Fruit fly (Drosophila melanogaster): ENCODE measurements around the gene Aladin.
A peak's percentile ranks its signal among the peaks of the same experiment; 100 is the strongest.

- TF ChIP-seq CG8319 (GFP tag; optimal IDR thresholded peaks at IDR 0.05): no peak
- peak; percentile 11 for TF ChIP-seq svp (GFP tag)
- no peak for TF ChIP-seq esn (GFP tag; optimal IDR thresholded peaks at IDR 0.05)
- TF ChIP-seq fd59A (GFP tag; optimal IDR thresholded peaks at IDR 0.05): no peak
- TF ChIP-seq Sox14 (GFP tag; optimal IDR thresholded peaks at IDR 0.05): peak; percentile 7
- no peak for TF ChIP-seq CG31627 (GFP tag; optimal IDR thresholded peaks at IDR 0.05)
- no peak for TF ChIP-seq Hr4 (GFP tag; optimal IDR thresholded peaks at IDR 0.05)
- TF ChIP-seq Sox102F (GFP tag; optimal IDR thresholded peaks at IDR 0.05): no peak
- no peak for TF ChIP-seq Hr39 (GFP tag; optimal IDR thresholded peaks at IDR 0.05)
- no peak for TF ChIP-seq Eip75B (GFP tag; optimal IDR thresholded peaks at IDR 0.05)
- no peak for TF ChIP-seq Ets96B (tag; optimal IDR thresholded peaks at IDR 0.05)
Observed at dm6 chrX:9247171-9247783, 25.9 kb upstream of the Aladin start, which contains the start of the genes amx and Dsor1.

Data from whole organism, prepupa.